Worm (Caenorhabditis elegans) whole organism, L2 larva: Measurements from ENCODE around the gene F28G4.4.

Experiments used
- F13H6.1 ChIP-seq: sonication (generic microtip); optimal IDR thresholded peaks from 2 replicates; lab custom pipeline; 2016; ENCODE audit warnings: missing genetic modification characterization, missing compliant biosample characterization
- R02D3.7 ChIP-seq: fragments of 150-350 bp; optimal IDR thresholded peaks from 2 replicates; lab custom pipeline; 2014; ENCODE audit warnings: missing biosample characterization, missing genetic modification characterization
- Y55F3AM.14 ChIP-seq: fragments of 200-800 bp; sonication (Bioruptor generic); optimal IDR thresholded peaks from 2 replicates; lab custom pipeline; 2018; ENCODE audit warnings: mild to moderate bottlenecking, missing genetic modification characterization, missing compliant biosample characterization
- ZK546.5 ChIP-seq: sonication (generic microtip); optimal IDR thresholded peaks from 2 replicates; lab custom pipeline; 2017; ENCODE audit warnings: missing biosample characterization, missing genetic modification characterization
- alr-1 ChIP-seq: fragments of 150-350 bp; optimal IDR thresholded peaks from 2 replicates; lab custom pipeline; 2014; ENCODE audit warnings: missing biosample characterization, missing genetic modification characterization
- aly-2 ChIP-seq: fragments of 150-350 bp; optimal IDR thresholded peaks from 2 replicates; lab custom pipeline; 2014; ENCODE audit warnings: missing biosample characterization, missing genetic modification characterization
- ama-1 ChIP-seq: fragments of 150-350 bp; optimal IDR thresholded peaks from 2 replicates; lab custom pipeline; 2018; ENCODE audit warnings: inconsistent platforms
- blmp-1 ChIP-seq: sonication (generic microtip); optimal IDR thresholded peaks from 2 replicates; lab custom pipeline; 2017; ENCODE audit warnings: missing genetic modification characterization, mild to moderate bottlenecking, missing compliant biosample characterization, antibody characterized with exemption, moderate library complexity; ENCODE audit not compliant: insufficient read depth
- ceh-16 ChIP-seq: fragments of 150-350 bp; optimal IDR thresholded peaks from 2 replicates; lab custom pipeline; 2014; ENCODE audit warnings: missing biosample characterization, missing genetic modification characterization
- crh-2 ChIP-seq: sonication (generic microtip); optimal IDR thresholded peaks from 2 replicates; lab custom pipeline; 2017; ENCODE audit warnings: missing biosample characterization, missing genetic modification characterization
- elt-3 ChIP-seq: sonication (generic microtip); optimal IDR thresholded peaks from 2 replicates; lab custom pipeline; 2017; ENCODE audit warnings: missing biosample characterization, missing genetic modification characterization
- gmeb-1 ChIP-seq: fragments of 150-350 bp; optimal IDR thresholded peaks from 2 replicates; lab custom pipeline; 2014; ENCODE audit warnings: missing biosample characterization, missing genetic modification characterization
- lin-13 ChIP-seq: fragments of 150-350 bp; optimal IDR thresholded peaks from 2 replicates; lab custom pipeline; 2014; ENCODE audit warnings: missing biosample characterization, missing genetic modification reagents, missing genetic modification characterization
- lsy-2 ChIP-seq, 2 experiments: fragments of 150-350 bp in 1 of 2; sonication (generic microtip) in 1 of 2; optimal IDR thresholded peaks; 2 replicates each; lab custom pipeline; 2014 to 2017; ENCODE audit warnings: missing biosample characterization in 2 of 2, missing genetic modification characterization in 2 of 2
- mab-5 ChIP-seq: fragments of 150-350 bp; optimal IDR thresholded peaks from 2 replicates; lab custom pipeline; 2014; ENCODE audit warnings: missing biosample characterization, missing genetic modification characterization
- mbf-1 ChIP-seq: sonication (generic microtip); optimal IDR thresholded peaks from 2 replicates; lab custom pipeline; 2017; ENCODE audit warnings: missing biosample characterization, missing genetic modification characterization
- mdl-1 ChIP-seq, 2 experiments: fragments of 150-350 bp in 1 of 2; sonication (generic microtip) in 1 of 2; optimal IDR thresholded peaks; 2 replicates each; lab custom pipeline; 2017; ENCODE audit warnings: missing biosample characterization in 2 of 2, missing genetic modification characterization in 2 of 2
- nhr-11 ChIP-seq: fragments of 150-350 bp; optimal IDR thresholded peaks from 2 replicates; lab custom pipeline; 2014; ENCODE audit warnings: missing biosample characterization, missing genetic modification characterization
- nhr-12 ChIP-seq: fragments of 150-350 bp; optimal IDR thresholded peaks from 2 replicates; lab custom pipeline; 2014; ENCODE audit warnings: missing biosample characterization, missing genetic modification characterization
- nhr-23 ChIP-seq: fragments of 150-350 bp; optimal IDR thresholded peaks from 2 replicates; lab custom pipeline; 2014; ENCODE audit warnings: missing biosample characterization, missing genetic modification reagents, missing genetic modification characterization
- nhr-237 ChIP-seq: fragments of 150-350 bp; optimal IDR thresholded peaks from 2 replicates; lab custom pipeline; 2014; ENCODE audit warnings: missing biosample characterization, missing genetic modification characterization
- nhr-6 ChIP-seq: fragments of 150-350 bp; optimal IDR thresholded peaks from 2 replicates; lab custom pipeline; 2014; ENCODE audit warnings: missing biosample characterization, missing genetic modification characterization
- nhr-77 ChIP-seq: fragments of 150-350 bp; optimal IDR thresholded peaks from 2 replicates; lab custom pipeline; 2014; ENCODE audit warnings: missing biosample characterization, missing genetic modification characterization
- peb-1 ChIP-seq: fragments of 150-350 bp; optimal IDR thresholded peaks from 2 replicates; lab custom pipeline; 2014; ENCODE audit warnings: missing biosample characterization, missing genetic modification characterization
- sem-4 ChIP-seq: fragments of 150-350 bp; optimal IDR thresholded peaks from 2 replicates; lab custom pipeline; 2014; ENCODE audit warnings: missing biosample characterization, missing genetic modification reagents, missing genetic modification characterization
- skn-1 ChIP-seq: sonication (generic microtip); optimal IDR thresholded peaks from 2 replicates; lab custom pipeline; 2017; ENCODE audit warnings: missing biosample characterization, missing genetic modification characterization
- sma-3 ChIP-seq: sonication (generic microtip); optimal IDR thresholded peaks from 2 replicates; lab custom pipeline; 2016; ENCODE audit warnings: missing genetic modification reagents, missing genetic modification characterization, missing compliant biosample characterization
- sma-9 ChIP-seq, 2 experiments: fragments of 150-350 bp in 1 of 2; sonication (generic microtip) in 1 of 2; optimal IDR thresholded peaks; 2 replicates each; lab custom pipeline; 2014 to 2016; ENCODE audit warnings: missing genetic modification characterization in 2 of 2, mild to moderate bottlenecking in 1 of 2, missing biosample characterization in 1 of 2, missing compliant biosample characterization in 1 of 2, missing genetic modification reagents in 1 of 2, moderate library complexity in 1 of 2
- snpc-4 ChIP-seq: fragments of 150-350 bp; optimal IDR thresholded peaks from 2 replicates; lab custom pipeline; 2014; ENCODE audit warnings: missing biosample characterization, missing genetic modification characterization
- unc-39 ChIP-seq: fragments of 150-350 bp; optimal IDR thresholded peaks from 2 replicates; lab custom pipeline; 2014; ENCODE audit warnings: missing biosample characterization, missing genetic modification characterization
- unc-55 ChIP-seq: fragments of 150-350 bp; sonication (generic microtip); optimal IDR thresholded peaks from 3 replicates; lab custom pipeline; 2014; ENCODE audit warnings: missing biosample characterization, missing genetic modification reagents, missing genetic modification characterization
- unc-62 ChIP-seq: fragments of 150-350 bp; optimal IDR thresholded peaks from 2 replicates; lab custom pipeline; 2014; ENCODE audit warnings: missing biosample characterization, missing genetic modification reagents, missing genetic modification characterization
- zag-1 ChIP-seq: fragments of 150-350 bp; optimal IDR thresholded peaks from 2 replicates; lab custom pipeline; 2014; ENCODE audit warnings: missing biosample characterization, missing genetic modification characterization
- ztf-1 ChIP-seq: fragments of 200-800 bp; sonication (Bioruptor generic); conservative IDR thresholded peaks from 2 replicates; pipeline ENCODE4 v1.3.6; 2022; ENCODE audit warnings: missing genetic modification characterization, missing compliant biosample characterization
- ztf-11 ChIP-seq: sonication (generic microtip); optimal IDR thresholded peaks from 2 replicates; lab custom pipeline; 2017; ENCODE audit warnings: missing biosample characterization, missing genetic modification characterization
- ztf-4 ChIP-seq: fragments of 150-350 bp; optimal IDR thresholded peaks from 2 replicates; lab custom pipeline; 2014; ENCODE audit warnings: missing biosample characterization, missing genetic modification characterization

F28G4.4 gene

ce11 chrV:16256395-16256794, 29.3 kb downstream of the F28G4.4 start, which contains the start of gene bgnt-1.3:
bgnt-1.3 (minus strand) TSS chrV:16256495.
- no peak for TF ChIP-seq ztf-11 (tag; lab: Kevin White, UChicago)
- no peak for TF ChIP-seq ztf-1 (GFP tag; lab: Robert Waterston, UW)
- TF ChIP-seq nhr-6 (tag; lab: Kevin White, UChicago), result no peak
- no peak for TF ChIP-seq Y55F3AM.14 (GFP tag; lab: Kevin White, UChicago)
- no peak for TF ChIP-seq blmp-1 (tag; lab: Kevin White, UChicago)
- TF ChIP-seq elt-3, result no peak
- no peak for TF ChIP-seq aly-2 (tag; lab: Kevin White, UChicago)
- no peak for TF ChIP-seq ama-1 (lab: Kevin White, UChicago)
- TF ChIP-seq lsy-2 (tag; optimal IDR thresholded peaks at IDR 0.05; lab: Kevin White, UChicago), result no peak
- no peak for TF ChIP-seq snpc-4 (tag; lab: Kevin White, UChicago)
- TF ChIP-seq sem-4 (tag; lab: Kevin White, UChicago), result no peak
- no peak for TF ChIP-seq mab-5
- TF ChIP-seq ceh-16 (tag; lab: Kevin White, UChicago), result no peak
- TF ChIP-seq nhr-77 (tag; lab: Kevin White, UChicago), result no peak
- no peak for TF ChIP-seq ZK546.5
- no peak for TF ChIP-seq R02D3.7 (tag; lab: Kevin White, UChicago)
- no peak for TF ChIP-seq skn-1
- TF ChIP-seq F13H6.1 (tag; lab: Kevin White, UChicago), result no peak
- TF ChIP-seq mdl-1 (tag; optimal IDR thresholded peaks at IDR 0.05; lab: Kevin White, UChicago), result no peak
- no peak for TF ChIP-seq unc-39 (tag; lab: Kevin White, UChicago)

ce11 chrV:16253687-16254086, 32.0 kb downstream of the F28G4.4 start, which contains the start of gene gcy-20:
gcy-20 (minus strand) TSS chrV:16253787.
- TF ChIP-seq mdl-1 (tag; optimal IDR thresholded peaks at IDR 0.05; lab: Kevin White, UChicago) (no peak), zag-1 (tag; lab: Kevin White, UChicago) (no peak), aly-2 (tag; lab: Kevin White, UChicago) (no peak), alr-1 (tag; lab: Kevin White, UChicago) (no peak), nhr-6 (tag; lab: Kevin White, UChicago) (no peak), peb-1 (no peak), nhr-237 (no peak), mab-5 (no peak), ztf-4 (tag; lab: Kevin White, UChicago) (no peak), crh-2 (tag; lab: Kevin White, UChicago) (no peak), sma-3 (GFP tag; lab: Kevin White, UChicago) (no peak), mbf-1 (tag; lab: Kevin White, UChicago) (no peak), nhr-11 (no peak), gmeb-1 (tag; lab: Kevin White, UChicago) (no peak), F13H6.1 (tag; lab: Kevin White, UChicago) (no peak), unc-62 (GFP tag; lab: Kevin White, UChicago) (no peak), nhr-77 (tag; lab: Kevin White, UChicago) (no peak), sma-9 (GFP tag; optimal IDR thresholded peaks at IDR 0.05; lab: Kevin White, UChicago) (no peak), sma-9 (tag; optimal IDR thresholded peaks at IDR 0.05; lab: Kevin White, UChicago) (no peak)

- TF ChIP-seq nhr-237, result no peak
- no peak for TF ChIP-seq lin-13
- TF ChIP-seq zag-1 (tag; lab: Kevin White, UChicago), result no peak
- no peak for TF ChIP-seq unc-39 (tag; lab: Kevin White, UChicago)
- TF ChIP-seq elt-3, result no peak
- no peak for TF ChIP-seq crh-2 (tag; lab: Kevin White, UChicago)
- no peak for TF ChIP-seq nhr-12 (tag; lab: Kevin White, UChicago)
- TF ChIP-seq unc-55 (GFP tag; lab: Kevin White, UChicago), result no peak
These were observed 36.6 kb downstream of the F28G4.4 start for ce11 chrV:16249105-16249504.

DNA sequence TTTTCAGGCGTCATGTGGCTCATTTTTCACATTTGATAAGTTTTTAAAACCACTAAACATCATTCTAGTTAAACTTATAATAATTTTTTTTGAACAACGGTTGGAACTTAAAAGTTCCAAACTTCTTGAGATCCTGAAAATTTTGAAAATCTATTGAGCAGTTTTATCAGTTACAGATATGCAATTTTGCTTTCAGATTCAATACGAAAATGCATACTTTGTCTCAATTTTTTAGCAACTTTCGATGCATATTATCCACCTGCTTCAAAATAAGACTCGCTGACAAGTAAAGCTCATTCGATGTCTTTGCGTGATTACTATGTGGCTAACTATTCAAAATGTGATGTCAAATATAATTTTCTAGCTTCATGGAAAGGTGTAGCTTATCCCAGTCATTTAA, 39.1 kb downstream of the F28G4.4 start, which contains the start of gene srh-95:
TSS of gene srh-95 (plus strand) at position 301 of the 400 bp plus-strand sequence.
- no peak for TF ChIP-seq unc-39 (tag; lab: Kevin White, UChicago)
- TF ChIP-seq sma-3 (GFP tag; lab: Kevin White, UChicago), result no peak
- TF ChIP-seq ceh-16 (tag; lab: Kevin White, UChicago), result no peak
- no peak for TF ChIP-seq ZK546.5
- TF ChIP-seq zag-1 (tag; lab: Kevin White, UChicago), result no peak
- no peak for TF ChIP-seq aly-2 (tag; lab: Kevin White, UChicago)
- no peak for TF ChIP-seq nhr-23 (tag; lab: Kevin White, UChicago)
- TF ChIP-seq elt-3, result no peak
- no peak for TF ChIP-seq R02D3.7 (tag; lab: Kevin White, UChicago)
- no peak for TF ChIP-seq nhr-12 (tag; lab: Kevin White, UChicago)
- no peak for TF ChIP-seq lin-13
- no peak for TF ChIP-seq lsy-2 (tag; optimal IDR thresholded peaks at IDR 0.05; lab: Kevin White, UChicago)
- no peak for TF ChIP-seq ztf-4 (tag; lab: Kevin White, UChicago)
- TF ChIP-seq, all 48 proteins: peak for 0
